Fruit fly (Drosophila melanogaster) whole organism, embryonic: ENCODE results near the gene Bicra.

Experiments
- Ada2b ChIP-seq: fragments of 200-800 bp; sonication (Bioruptor generic); IDR thresholded peaks from 2 replicates; pipeline ENCODE4 v1.3.6; 2022; ENCODE audit warnings: missing biosample characterization, missing genetic modification characterization
- Asciz ChIP-seq: fragments of 200-800 bp; sonication (Bioruptor generic); optimal IDR thresholded peaks from 2 replicates; lab custom pipeline; 2017; ENCODE audit warnings: missing biosample characterization, mild to moderate bottlenecking, missing genetic modification characterization, missing genetic modification reagents
- Awh ChIP-seq: fragments of 200-800 bp; sonication (Bioruptor generic); IDR thresholded peaks from 2 replicates; pipeline ENCODE4, ENCODE4 v1.3.6; 2022; ENCODE audit warnings: missing biosample characterization, missing genetic modification characterization
- Bgb ChIP-seq: fragments of 200-800 bp; sonication (Bioruptor generic); IDR thresholded peaks from 2 replicates; pipeline ENCODE4 v1.3.6; 2022; ENCODE audit warnings: missing biosample characterization, missing genetic modification characterization; ENCODE audit not compliant: partially characterized antibody
- Bteb2 ChIP-seq: fragments of 200-800 bp; sonication (Bioruptor generic); optimal IDR thresholded peaks from 2 replicates; lab custom pipeline; 2016; ENCODE audit warnings: missing biosample characterization, missing genetic modification characterization
- CG10209 ChIP-seq: fragments of 200-800 bp; sonication (Bioruptor generic); optimal IDR thresholded peaks from 3 replicates; lab custom pipeline; 2017; ENCODE audit warnings: missing biosample characterization, mild to moderate bottlenecking, missing genetic modification characterization, missing genetic modification reagents
- CG11695 ChIP-seq: fragments of 200-800 bp; sonication (Bioruptor generic); IDR thresholded peaks from 3 replicates; pipeline ENCODE4 v1.3.6; 2022; ENCODE audit warnings: missing biosample characterization, missing genetic modification characterization
- CG12769 ChIP-seq: fragments of 200-800 bp; sonication (Bioruptor generic); optimal IDR thresholded peaks from 2 replicates; lab custom pipeline; 2019; ENCODE audit warnings: missing biosample characterization, mild to moderate bottlenecking, missing genetic modification characterization, moderate library complexity
- CG13123 ChIP-seq: fragments of 200-800 bp; sonication (Bioruptor generic); optimal IDR thresholded peaks from 2 replicates; lab custom pipeline; 2016; ENCODE audit warnings: missing biosample characterization, missing genetic modification characterization
- CG13894 ChIP-seq: fragments of 200-800 bp; sonication (Bioruptor generic); optimal IDR thresholded peaks from 3 replicates; lab custom pipeline; 2018; ENCODE audit warnings: missing biosample characterization, mild to moderate bottlenecking, missing genetic modification characterization, moderate library complexity
- CG14050 ChIP-seq: fragments of 200-800 bp; sonication (Bioruptor generic); IDR thresholded peaks from 3 replicates; pipeline ENCODE4 v1.3.6; 2022; ENCODE audit warnings: missing biosample characterization, missing genetic modification characterization
- CG1647 ChIP-seq: fragments of 200-800 bp; sonication (Bioruptor generic); optimal IDR thresholded peaks from 3 replicates; lab custom pipeline; 2016; ENCODE audit warnings: missing biosample characterization, missing genetic modification characterization
- CG16815 ChIP-seq: fragments of 200-800 bp; sonication (Bioruptor generic); optimal IDR thresholded peaks from 3 replicates; lab custom pipeline; 2017; ENCODE audit warnings: missing biosample characterization, mild to moderate bottlenecking, missing genetic modification characterization
- CG17359 ChIP-seq: fragments of 200-800 bp; sonication (Bioruptor generic); optimal IDR thresholded peaks from 3 replicates; lab custom pipeline; 2018; ENCODE audit warnings: missing biosample characterization, mild to moderate bottlenecking, missing genetic modification characterization, moderate library complexity
- CG17802 ChIP-seq: fragments of 200-800 bp; sonication (Bioruptor generic); optimal IDR thresholded peaks from 2 replicates; lab custom pipeline; 2018; ENCODE audit warnings: missing biosample characterization, mild to moderate bottlenecking, missing genetic modification characterization, moderate library complexity
- CG2712 ChIP-seq: fragments of 200-800 bp; optimal IDR thresholded peaks from 3 replicates; lab custom pipeline; 2019; ENCODE audit warnings: missing biosample characterization, mild to moderate bottlenecking, missing genetic modification characterization, moderate library complexity
- CG3163 ChIP-seq: fragments of 200-800 bp; sonication (Bioruptor generic); optimal IDR thresholded peaks from 3 replicates; lab custom pipeline; 2016; ENCODE audit warnings: missing biosample characterization, missing genetic modification characterization
- CG4282 ChIP-seq: fragments of 200-800 bp; sonication (Bioruptor generic); optimal IDR thresholded peaks from 2 replicates; lab custom pipeline; 2016; ENCODE audit warnings: missing biosample characterization, missing genetic modification characterization
- CG4820 ChIP-seq: fragments of 200-800 bp; sonication (Bioruptor generic); optimal IDR thresholded peaks from 3 replicates; lab custom pipeline; 2016; ENCODE audit warnings: missing biosample characterization, missing genetic modification characterization
- CG6791 ChIP-seq: fragments of 200-800 bp; sonication (Bioruptor generic); IDR thresholded peaks from 3 replicates; pipeline ENCODE4 v1.3.6; 2022; ENCODE audit warnings: missing biosample characterization, missing genetic modification characterization; ENCODE audit not compliant: partially characterized antibody
- CG7928 ChIP-seq: fragments of 200-800 bp; sonication (Bioruptor generic); optimal IDR thresholded peaks from 2 replicates; lab custom pipeline; 2017; ENCODE audit warnings: missing biosample characterization, mild to moderate bottlenecking, missing genetic modification characterization
- CG8944 ChIP-seq: fragments of 200-800 bp; sonication (Bioruptor generic); optimal IDR thresholded peaks from 3 replicates; lab custom pipeline; 2016; ENCODE audit warnings: missing biosample characterization, missing genetic modification characterization
- CG9932 ChIP-seq: fragments of 200-800 bp; sonication (Bioruptor generic); IDR thresholded peaks from 2 replicates; pipeline ENCODE4 v1.3.6; 2022; ENCODE audit warnings: missing biosample characterization, missing genetic modification characterization
- Camta ChIP-seq: fragments of 200-800 bp; sonication (Bioruptor generic); optimal IDR thresholded peaks from 2 replicates; lab custom pipeline; 2016; ENCODE audit warnings: missing biosample characterization, missing genetic modification characterization
- Chrac-16 ChIP-seq: fragments of 200-800 bp; sonication (Bioruptor generic); optimal IDR thresholded peaks from 3 replicates; lab custom pipeline; 2016; ENCODE audit warnings: missing biosample characterization, missing genetic modification characterization
- Dref ChIP-seq: fragments of 200-800 bp; sonication (Bioruptor generic); IDR thresholded peaks from 2 replicates; pipeline ENCODE4 v1.3.6; 2022; ENCODE audit warnings: missing biosample characterization, missing genetic modification characterization
- H15 ChIP-seq: fragments of 200-800 bp; sonication (Bioruptor generic); IDR thresholded peaks from 3 replicates; pipeline ENCODE4 v1.3.6; 2022; ENCODE audit warnings: missing biosample characterization, missing genetic modification characterization
- Hand ChIP-seq: fragments of 200-800 bp; sonication (Bioruptor generic); optimal IDR thresholded peaks from 2 replicates; lab custom pipeline; 2017; ENCODE audit warnings: mild to moderate bottlenecking, missing biosample characterization, missing genetic modification reagents, missing genetic modification characterization
- Optix ChIP-seq: fragments of 200-800 bp; sonication (Bioruptor generic); IDR thresholded peaks from 3 replicates; pipeline ENCODE4 v1.3.6; 2022; ENCODE audit warnings: missing biosample characterization, missing genetic modification characterization
- Ptx1 ChIP-seq: fragments of 200-800 bp; sonication (Bioruptor generic); IDR thresholded peaks from 2 replicates; pipeline ENCODE4 v1.3.6; 2022; ENCODE audit warnings: missing biosample characterization, missing genetic modification characterization
- Rfx ChIP-seq: fragments of 200-800 bp; sonication (Bioruptor generic); IDR thresholded peaks from 2 replicates; pipeline ENCODE4 v1.3.6; 2022; ENCODE audit warnings: missing biosample characterization, missing genetic modification characterization
- Sry-δ ChIP-seq: fragments of 200-800 bp; sonication (Bioruptor generic); optimal IDR thresholded peaks from 2 replicates; lab custom pipeline; 2016; ENCODE audit warnings: missing biosample characterization, missing genetic modification characterization
- Usf ChIP-seq: fragments of 200-800 bp; sonication (Bioruptor generic); optimal IDR thresholded peaks from 2 replicates; lab custom pipeline; 2017; ENCODE audit warnings: missing genotype, missing biosample characterization, missing genetic modification characterization
- ara ChIP-seq: fragments of 200-800 bp; sonication (Bioruptor generic); IDR thresholded peaks from 2 replicates; pipeline ENCODE4 v1.3.6; 2022; ENCODE audit warnings: missing biosample characterization, missing genetic modification characterization
- bbx ChIP-seq: fragments of 200-800 bp; sonication (Bioruptor generic); IDR thresholded peaks from 2 replicates; pipeline ENCODE4 v1.3.6; 2022; ENCODE audit warnings: missing biosample characterization, missing genetic modification characterization; ENCODE audit not compliant: partially characterized antibody
- cad ChIP-seq: fragments of >200 bp; optimal IDR thresholded peaks from 2 replicates; lab custom pipeline; 2017; ENCODE audit warnings: missing biosample characterization, missing genetic modification characterization
- dmrt11E ChIP-seq: fragments of 200-800 bp; sonication (Bioruptor generic); optimal IDR thresholded peaks from 3 replicates; lab custom pipeline; 2018; ENCODE audit warnings: missing biosample characterization, mild to moderate bottlenecking, missing genetic modification characterization, moderate library complexity
- dmrt99B ChIP-seq: fragments of 200-800 bp; sonication (Bioruptor generic); optimal IDR thresholded peaks from 2 replicates; lab custom pipeline; 2018; ENCODE audit warnings: missing biosample characterization, mild to moderate bottlenecking, missing genetic modification characterization, moderate library complexity
- dpn ChIP-seq, 2 experiments: fragments of 200-800 bp; sonication (Bioruptor generic); optimal IDR thresholded peaks; 3 replicates each; lab custom pipeline; 2016; ENCODE audit warnings: missing biosample characterization in 2 of 2, missing genetic modification characterization in 2 of 2
- h ChIP-seq: fragments of >200 bp; optimal IDR thresholded peaks from 2 replicates; lab custom pipeline; 2017
- peb ChIP-seq: fragments of 200-800 bp; sonication (Bioruptor generic); IDR thresholded peaks from 2 replicates; pipeline ENCODE4 v1.3.6; 2022; ENCODE audit warnings: missing biosample characterization, missing genetic modification characterization
- pfk ChIP-seq: fragments of 200-800 bp; sonication (Bioruptor generic); optimal IDR thresholded peaks from 2 replicates; lab custom pipeline; 2018; ENCODE audit warnings: missing biosample characterization, mild to moderate bottlenecking, missing genetic modification characterization, moderate library complexity
- pho ChIP-seq: fragments of 200-800 bp; sonication (Bioruptor generic); optimal IDR thresholded peaks from 2 replicates; lab custom pipeline; 2016; ENCODE audit warnings: missing biosample characterization, missing genetic modification characterization
- pzg ChIP-seq: fragments of 200-800 bp; sonication (Bioruptor generic); optimal IDR thresholded peaks from 3 replicates; lab custom pipeline; 2018; ENCODE audit warnings: missing biosample characterization, mild to moderate bottlenecking, missing genetic modification characterization, moderate library complexity
- ro ChIP-seq: fragments of 200-800 bp; sonication (Bioruptor generic); IDR thresholded peaks from 2 replicates; pipeline ENCODE4 v1.3.6; 2022; ENCODE audit warnings: missing biosample characterization, missing genetic modification characterization
- sima ChIP-seq: fragments of 200-800 bp; sonication (Bioruptor generic); optimal IDR thresholded peaks from 2 replicates; lab custom pipeline; 2016; ENCODE audit warnings: missing biosample characterization, missing genetic modification characterization
- sr ChIP-seq: fragments of 200-800 bp; sonication (Bioruptor generic); IDR thresholded peaks from 3 replicates; pipeline ENCODE4 v1.3.6; 2022; ENCODE audit warnings: missing biosample characterization, missing genetic modification characterization
- ttk ChIP-seq: fragments of 200-800 bp; sonication (Bioruptor generic); IDR thresholded peaks from 2 replicates; pipeline ENCODE4 v2.1.2; 2022; ENCODE audit warnings: missing biosample characterization, missing genetic modification characterization
- tup ChIP-seq: fragments of 200-800 bp; sonication (Bioruptor generic); optimal IDR thresholded peaks from 2 replicates; lab custom pipeline; 2016; ENCODE audit warnings: missing biosample characterization, mild to moderate bottlenecking, missing genetic modification characterization, moderate library complexity

The Bicra gene

dm6 chr3R:29122817-29123611 is 60.2 kb downstream of the Bicra start, which contains the start of the genes yem and Ctl2 (continued):
- peak; percentile 47 for TF ChIP-seq Dref (GFP tag; lab: Robert Waterston, UW)
- peak; percentile 84 for TF ChIP-seq Rfx (GFP tag; lab: Robert Waterston, UW)
- peak; percentile 56; the same call in 2 of the 3 replicates for TF ChIP-seq H15 (GFP tag; lab: Robert Waterston, UW)
- peak; percentile 65 for TF ChIP-seq bbx (GFP tag; lab: Robert Waterston, UW)
- TF ChIP-seq Usf (GFP tag; lab: Kevin White, UChicago), result peak; percentile 46
- TF ChIP-seq pfk, result peak; percentile 40
- peak; percentile 73 for TF ChIP-seq Ptx1 (GFP tag; lab: Robert Waterston, UW)
- TF ChIP-seq CG16815 (GFP tag; lab: Kevin White, UChicago), result peak; percentile 82
- TF ChIP-seq Asciz, result no peak
- no peak for TF ChIP-seq Hand (GFP tag; lab: Kevin White, UChicago)
- peak; percentile 72 for TF ChIP-seq CG8944 (GFP tag; lab: Kevin White, UChicago)
- no peak; the same call in 1 of the 2 replicates for TF ChIP-seq Ada2b
- peak; percentile 34; the same call in 1 of the 2 replicates for TF ChIP-seq Bgb
- peak; percentile 80 for TF ChIP-seq Camta (GFP tag; lab: Kevin White, UChicago)
- TF ChIP-seq CG7928, result peak; percentile 95
- peak; percentile 61 for TF ChIP-seq CG1647 (GFP tag; lab: Kevin White, UChicago)
- 0 out of 2 replicates have a peak, but pooled peaks have one; percentile 24 for TF ChIP-seq Awh (GFP tag; lab: Robert Waterston, UW)
- TF ChIP-seq pho (GFP tag; lab: Kevin White, UChicago), result peak; percentile 91
- TF ChIP-seq CG4820 (GFP tag; lab: Kevin White, UChicago), result peak; percentile 64
- TF ChIP-seq Sry-δ (GFP tag; lab: Kevin White, UChicago), result peak; percentile 65
- TF ChIP-seq ttk (GFP tag; lab: Robert Waterston, UW), result peak; percentile 37; the same call in 1 of the 2 replicates
- TF ChIP-seq dmrt99B, result peak; percentile 6
- TF ChIP-seq ro, result no peak; the same call in 1 of the 2 replicates
- TF ChIP-seq sr, result peak; percentile 18; the same call in 1 of the 3 replicates
- TF ChIP-seq ara (GFP tag; lab: Robert Waterston, UW), result 0 out of 2 replicates have a peak, but pooled peaks have one; percentile 50
- TF ChIP-seq Chrac-16 (GFP tag; lab: Kevin White, UChicago), result peak; percentile 71
- peak; percentile 17 for TF ChIP-seq CG13123
- TF ChIP-seq dmrt11E (tag; lab: Kevin White, UChicago), result peak; percentile 53
- TF ChIP-seq h (lab: Kevin White, UChicago), result no peak
- TF ChIP-seq peb (GFP tag; lab: Robert Waterston, UW), result peak; percentile 22; the same call in 1 of the 2 replicates
- TF ChIP-seq pzg, result peak; percentile 73
- TF ChIP-seq dpn (GFP tag; optimal IDR thresholded peaks at IDR 0.05; lab: Kevin White, UChicago), result peak; percentile 68 to 84
- peak; percentile 73 for TF ChIP-seq Bteb2 (GFP tag; lab: Kevin White, UChicago)
- no peak; the same call in 2 of the 3 replicates for TF ChIP-seq CG14050 (GFP tag; lab: Robert Waterston, UW)
- no peak for TF ChIP-seq CG11695
- TF ChIP-seq CG13894 (tag; lab: Kevin White, UChicago), result peak; percentile 1
- TF ChIP-seq CG9932 (GFP tag; lab: Robert Waterston, UW), result peak; percentile 90
- peak; percentile 46 for TF ChIP-seq CG10209 (GFP tag; lab: Kevin White, UChicago)
- peak; percentile 11 for TF ChIP-seq CG17359 (tag; lab: Kevin White, UChicago)
- TF ChIP-seq CG6791 (GFP tag; lab: Robert Waterston, UW), result peak; percentile 29; the same call in 1 of the 3 replicates
- TF ChIP-seq CG17802 (tag; lab: Kevin White, UChicago), result peak; percentile 71
- peak; percentile 31 for TF ChIP-seq tup (GFP tag; lab: Kevin White, UChicago)
- no peak for TF ChIP-seq cad (GFP tag; lab: Kevin White, UChicago)
- peak; percentile 48 for TF ChIP-seq CG12769 (tag; lab: Kevin White, UChicago)
- no peak for TF ChIP-seq Optix (GFP tag; lab: Robert Waterston, UW)
- peak; percentile 72 for TF ChIP-seq CG3163 (GFP tag; lab: Kevin White, UChicago)
- peak; percentile 2 for TF ChIP-seq sima (GFP tag; lab: Kevin White, UChicago)
- TF ChIP-seq CG4282 (GFP tag; lab: Kevin White, UChicago), result peak; percentile 55
- TF ChIP-seq CG2712, result peak; percentile 68
